Fruit fly (Drosophila melanogaster) whole organism, prepupa: ENCODE results near the gene brat.

Experiments used
- CG3032 ChIP-seq: fragments of 200-800 bp; optimal IDR thresholded peaks from 2 replicates; lab custom pipeline; 2019; ENCODE audit warnings: missing biosample characterization, mild to moderate bottlenecking, missing genetic modification characterization, moderate library complexity
- CG32006 ChIP-seq: fragments of 200-800 bp; sonication (Bioruptor generic); optimal IDR thresholded peaks from 3 replicates; lab custom pipeline; 2017; ENCODE audit warnings: missing biosample characterization, mild to moderate bottlenecking, missing genetic modification characterization
- Ets96B ChIP-seq: fragments of 200-800 bp; optimal IDR thresholded peaks from 2 replicates; lab custom pipeline; 2019; ENCODE audit warnings: missing biosample characterization, mild to moderate bottlenecking, missing genetic modification characterization, moderate library complexity
- Hr39 ChIP-seq: fragments of 200-800 bp; sonication (Bioruptor generic); optimal IDR thresholded peaks from 2 replicates; lab custom pipeline; 2016; ENCODE audit warnings: missing biosample characterization, missing genetic modification characterization
- Lpt ChIP-seq: fragments of 200-800 bp; sonication (Bioruptor generic); optimal IDR thresholded peaks from 3 replicates; lab custom pipeline; 2016; ENCODE audit warnings: missing biosample characterization, missing genetic modification characterization
- Smox ChIP-seq: fragments of 200-800 bp; sonication (Bioruptor generic); optimal IDR thresholded peaks from 3 replicates; lab custom pipeline; 2016; ENCODE audit warnings: missing biosample characterization, missing genetic modification characterization
- Sox15 ChIP-seq: fragments of 200-800 bp; sonication (Bioruptor generic); optimal IDR thresholded peaks from 3 replicates; lab custom pipeline; 2016; ENCODE audit warnings: missing biosample characterization, missing genetic modification characterization
- acj6 ChIP-seq: fragments of 200-800 bp; sonication (Bioruptor generic); optimal IDR thresholded peaks from 3 replicates; lab custom pipeline; 2016; ENCODE audit warnings: missing biosample characterization, missing genetic modification characterization
- eg ChIP-seq: fragments of 200-800 bp; sonication (Bioruptor generic); IDR thresholded peaks from 3 replicates; pipeline ENCODE4 v1.3.6; 2022; ENCODE audit warnings: missing biosample characterization, missing genetic modification characterization
- fd85E ChIP-seq: fragments of 200-800 bp; sonication (Bioruptor generic); optimal IDR thresholded peaks from 3 replicates; lab custom pipeline; 2016; ENCODE audit warnings: missing biosample characterization, missing genetic modification characterization
- spab ChIP-seq: fragments of 200-800 bp; sonication (Bioruptor generic); optimal IDR thresholded peaks from 2 replicates; lab custom pipeline; 2017; ENCODE audit warnings: missing biosample characterization, mild to moderate bottlenecking, missing genetic modification characterization, missing genetic modification reagents
- vri ChIP-seq: fragments of 200-800 bp; sonication (Bioruptor generic); optimal IDR thresholded peaks from 3 replicates; lab custom pipeline; 2016; ENCODE audit warnings: missing biosample characterization, mild to moderate bottlenecking, missing genetic modification characterization

DNA sequence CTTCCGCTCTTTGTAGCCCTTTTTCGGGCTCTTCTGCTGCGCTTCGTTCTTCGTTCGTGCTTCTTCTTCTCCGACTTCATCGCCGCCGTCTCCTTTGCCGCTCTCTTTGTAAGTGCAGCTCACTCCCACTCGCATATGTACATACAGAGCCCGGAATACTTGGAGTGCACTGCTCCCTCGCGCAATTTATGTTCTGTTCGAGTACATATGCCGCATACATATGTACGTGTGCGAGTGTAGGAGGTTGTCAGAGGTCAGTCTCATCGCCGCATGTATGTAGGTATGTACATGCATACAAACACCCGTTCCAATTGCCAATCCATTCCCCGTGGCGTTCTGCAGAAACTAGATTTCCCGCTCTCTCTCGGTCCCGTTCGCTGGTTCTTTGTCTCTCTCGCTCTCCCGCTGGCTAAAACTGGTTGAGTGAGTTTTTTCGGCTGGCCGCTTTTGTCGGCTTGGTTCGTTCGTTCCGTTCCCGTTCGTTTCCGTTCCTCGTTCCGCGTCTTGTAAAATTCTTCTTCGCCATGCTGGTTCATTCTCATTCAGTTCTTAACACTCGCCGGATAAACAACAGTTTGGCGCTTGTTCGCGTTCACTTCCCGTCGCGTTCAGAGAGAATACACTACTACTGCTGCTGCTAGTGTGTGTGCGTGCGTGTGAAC is 24.5 kb downstream of the brat start:
- TF ChIP-seq Smox (peak; percentile 35), spab (GFP tag; lab: Kevin White, UChicago) (no peak), Sox15 (GFP tag; lab: Kevin White, UChicago) (no peak), vri (peak; percentile 59), CG3032 (tag; lab: Kevin White, UChicago) (no peak), acj6 (GFP tag; lab: Kevin White, UChicago) (no peak), Ets96B (peak; percentile 19), fd85E (no peak), Hr39 (GFP tag; lab: Kevin White, UChicago) (no peak), Lpt (GFP tag; lab: Kevin White, UChicago) (peak; percentile 49), CG32006 (GFP tag; lab: Kevin White, UChicago) (no peak), eg (GFP tag; lab: Robert Waterston, UW) (peak; percentile 24; the same call in 2 of the 3 replicates)
